Worm (Caenorhabditis elegans): ENCODE measurements around the gene spig-5.

spig-5 gene

ce11 chrV:14317204-14317603 lies 8.9 kb downstream of the spig-5 start:
- TF ChIP-seq efl-3 (GFP tag; optimal IDR thresholded peaks at IDR 0.05) (no peak), lin-14 (GFP tag; optimal IDR thresholded peaks at IDR 0.05) (peak; percentile 62), lsy-2 (tag; optimal IDR thresholded peaks at IDR 0.05) (peak in 1 of 2 experiments; percentile 23), skn-1 (tag; optimal IDR thresholded peaks at IDR 0.05) (no peak), elt-2 (tag; optimal IDR thresholded peaks at IDR 0.05) (no peak), hpl-2 (GFP tag; optimal IDR thresholded peaks at IDR 0.05) (no peak), ama-1 (optimal IDR thresholded peaks at IDR 0.05) (no peak), ceh-90 (tag; optimal IDR thresholded peaks at IDR 0.05) (no peak), swsn-7 (tag; optimal IDR thresholded peaks at IDR 0.05) (no peak), efl-1 (optimal IDR thresholded peaks at IDR 0.05) (no peak), efl-1 (GFP tag; optimal IDR thresholded peaks at IDR 0.05 in 1 of 2) (peak in 1 of 2 experiments; percentile 2)

- TF ChIP-seq efl-1 (optimal IDR thresholded peaks at IDR 0.05), result no peak
- TF ChIP-seq efl-1 (GFP tag; optimal IDR thresholded peaks at IDR 0.05 in 1 of 2), result no peak
- TF ChIP-seq vab-15 (tag; optimal IDR thresholded peaks at IDR 0.05), result no peak
- no peak for TF ChIP-seq lin-35 (GFP tag; optimal IDR thresholded peaks at IDR 0.05)
- no peak for TF ChIP-seq xbp-1 (tag; optimal IDR thresholded peaks at IDR 0.05)
- TF ChIP-seq egl-27 (tag; optimal IDR thresholded peaks at IDR 0.05), result no peak
- no peak for TF ChIP-seq ceh-8 (GFP tag; optimal IDR thresholded peaks at IDR 0.05)
- TF ChIP-seq nhr-19 (GFP tag; conservative IDR thresholded peaks at IDR 0.05), result no peak
- TF ChIP-seq ceh-90 (tag; optimal IDR thresholded peaks at IDR 0.05), result peak; percentile 3
- TF ChIP-seq fkh-8 (tag; optimal IDR thresholded peaks at IDR 0.05), result peak; percentile 66
- TF ChIP-seq C34B4.2 (tag; optimal IDR thresholded peaks at IDR 0.05), result no peak
- no peak for TF ChIP-seq ces-1 (GFP tag; optimal IDR thresholded peaks at IDR 0.05)
- peak; percentile 54 for TF ChIP-seq pax-3 (tag; optimal IDR thresholded peaks at IDR 0.05)
These were observed 9.4 kb downstream of the spig-5 start for ce11 chrV:14317621-14318020.

ce11 chrV:14319101-14319781 lies 11.0 kb downstream of the spig-5 start, which contains the start of gene F47B8.13:
TSS of gene F47B8.13 (minus strand) at chrV:14319731.
- TF ChIP-seq xbp-1 (tag; optimal IDR thresholded peaks at IDR 0.05) (no peak), ceh-8 (GFP tag; optimal IDR thresholded peaks at IDR 0.05) (peak; percentile 40), dsc-1 (tag; optimal IDR thresholded peaks at IDR 0.05) (no peak), fkh-4 (tag; optimal IDR thresholded peaks at IDR 0.05; ENCODE audit: borderline replicate concordance) (no peak), Y116A8C.19 (tag; optimal IDR thresholded peaks at IDR 0.05; ENCODE audit: borderline replicate concordance) (no peak), ceh-82 (tag; optimal IDR thresholded peaks at IDR 0.05) (no peak)

ce11 chrV:14320246-14320645 lies 12.0 kb downstream of the spig-5 start, which contains the start of gene F47B8.14:
TSS of gene F47B8.14 (plus strand) at chrV:14320546.
- no peak for TF ChIP-seq zag-1 (tag; optimal IDR thresholded peaks at IDR 0.05)

ce11 chrV:14320730-14321319 lies 12.6 kb downstream of the spig-5 start:
- TF ChIP-seq efl-1 (optimal IDR thresholded peaks at IDR 0.05) (no peak), efl-1 (GFP tag; optimal IDR thresholded peaks at IDR 0.05 in 1 of 2) (peak in 1 of 2 experiments; percentile 61), nhr-237 (tag; optimal IDR thresholded peaks at IDR 0.05) (no peak), mdl-1 (tag; optimal IDR thresholded peaks at IDR 0.05) (no peak)

ce11 chrV:14322743-14323142 lies 14.5 kb downstream of the spig-5 start, which contains the start of gene F47B8.3:
TSS of gene F47B8.3 (minus strand) at chrV:14323003.
- TF ChIP-seq nhr-85 (tag) (no peak), snpc-4 (tag; optimal IDR thresholded peaks at IDR 0.05) (peak; percentile 55), zip-4 (GFP tag; optimal IDR thresholded peaks at IDR 0.05) (no peak), mdl-1 (tag; optimal IDR thresholded peaks at IDR 0.05) (peak in 1 of 2 experiments; percentile 59), F16B12.6 (tag; optimal IDR thresholded peaks at IDR 0.05) (no peak), ama-1 (optimal IDR thresholded peaks at IDR 0.05) (no peak), fkh-4 (tag; optimal IDR thresholded peaks at IDR 0.05; ENCODE audit: borderline replicate concordance) (no peak), lsy-2 (tag; optimal IDR thresholded peaks at IDR 0.05) (peak; percentile 19 to 60), alr-1 (tag; optimal IDR thresholded peaks at IDR 0.05; ENCODE audit: borderline replicate concordance) (no peak), zag-1 (tag; optimal IDR thresholded peaks at IDR 0.05) (no peak), lin-39 (tag; optimal IDR thresholded peaks at IDR 0.05) (no peak), ceh-82 (tag; optimal IDR thresholded peaks at IDR 0.05) (peak in 2 of 3 experiments; percentile 17 to 19), rnt-1 (tag; optimal IDR thresholded peaks at IDR 0.05) (peak; percentile 47), hpl-2 (GFP tag; optimal IDR thresholded peaks at IDR 0.05) (no peak), snu-23 (GFP tag; optimal IDR thresholded peaks at IDR 0.05) (peak; percentile 68), jun-1 (tag; optimal IDR thresholded peaks at IDR 0.05) (no peak), egl-27 (tag; optimal IDR thresholded peaks at IDR 0.05) (no peak), unc-30 (tag; optimal IDR thresholded peaks at IDR 0.05) (no peak), Y116A8C.19 (tag; optimal IDR thresholded peaks at IDR 0.05; ENCODE audit: borderline replicate concordance) (no peak), sox-4 (tag; optimal IDR thresholded peaks at IDR 0.05) (no peak), elt-2 (tag; optimal IDR thresholded peaks at IDR 0.05) (no peak), isw-1 (GFP tag; IDR thresholded peaks at IDR 0.05) (no peak)
